Worm (Caenorhabditis elegans) whole organism, L3 larva: ENCODE measurements around the gene F53G2.13.
"Not testable (repeated sequence)": the region's sequence is repeated elsewhere in the genome, so short reads cannot be mapped to it uniquely, and the experiment has no call there.

ENCODE experiments used
- R02D3.7 ChIP-seq: fragments of 150-350 bp; optimal IDR thresholded peaks from 2 replicates; lab custom pipeline; 2014; ENCODE audit warnings: missing biosample characterization, missing genetic modification characterization
- ZK546.5 ChIP-seq: sonication (generic microtip); optimal IDR thresholded peaks from 2 replicates; lab custom pipeline; 2017; ENCODE audit warnings: missing biosample characterization, missing genetic modification characterization
- ama-1 ChIP-seq: fragments of 150-350 bp; optimal IDR thresholded peaks from 2 replicates; lab custom pipeline; 2018
- ceh-16 ChIP-seq: sonication (generic microtip); optimal IDR thresholded peaks from 2 replicates; lab custom pipeline; 2017; ENCODE audit warnings: missing biosample characterization, missing genetic modification characterization
- daf-12 ChIP-seq: fragments of 150-350 bp; optimal IDR thresholded peaks from 2 replicates; lab custom pipeline; 2014; ENCODE audit warnings: missing biosample characterization, missing genetic modification reagents, missing genetic modification characterization
- egl-27 ChIP-seq: sonication (generic microtip); optimal IDR thresholded peaks from 4 replicates; lab custom pipeline; 2017; ENCODE audit warnings: missing biosample characterization, missing genetic modification reagents, missing genetic modification characterization
- elt-1 ChIP-seq: fragments of 150-350 bp; optimal IDR thresholded peaks from 2 replicates; lab custom pipeline; 2014; ENCODE audit warnings: missing biosample characterization, missing genetic modification characterization
- elt-3 ChIP-seq, 3 experiments: fragments of 150-350 bp in 1 of 3; sonication (generic microtip) in 2 of 3; optimal IDR thresholded peaks; 2 replicates in 2 of 3; 4 replicates in 1 of 3; lab custom pipeline; 2014 to 2017; ENCODE audit warnings: missing biosample characterization in 3 of 3, missing genetic modification characterization in 3 of 3
- eor-1 ChIP-seq, 2 experiments: fragments of 150-350 bp; optimal IDR thresholded peaks; 2 replicates each; lab custom pipeline; 2014 to 2018; ENCODE audit warnings: missing biosample characterization in 2 of 2, missing genetic modification characterization in 2 of 2
- hmg-11 ChIP-seq: sonication (generic microtip); optimal IDR thresholded peaks from 2 replicates; lab custom pipeline; 2016; ENCODE audit warnings: missing genetic modification characterization, missing compliant biosample characterization
- jun-1 ChIP-seq: fragments of 150-350 bp; optimal IDR thresholded peaks from 2 replicates; lab custom pipeline; 2014; ENCODE audit warnings: missing biosample characterization, missing genetic modification reagents, missing genetic modification characterization
- lin-39 ChIP-seq: fragments of 150-350 bp; optimal IDR thresholded peaks from 2 replicates; lab custom pipeline; 2018; ENCODE audit warnings: missing biosample characterization, missing genetic modification reagents, missing genetic modification characterization
- mdl-1 ChIP-seq: fragments of 150-350 bp; optimal IDR thresholded peaks from 2 replicates; lab custom pipeline; 2014; ENCODE audit warnings: missing biosample characterization, missing genetic modification characterization
- mml-1 ChIP-seq: fragments of 150-350 bp; sonication (generic microtip); optimal IDR thresholded peaks from 3 replicates; lab custom pipeline; 2014; ENCODE audit warnings: missing biosample characterization, missing genetic modification characterization
- nfya-1 ChIP-seq: sonication (generic microtip); optimal IDR thresholded peaks from 2 replicates; lab custom pipeline; 2017; ENCODE audit warnings: missing genetic modification characterization, mild to moderate bottlenecking, missing compliant biosample characterization, antibody characterized with exemption, moderate library complexity; ENCODE audit not compliant: insufficient read depth
- nhr-12 ChIP-seq: fragments of 150-350 bp; optimal IDR thresholded peaks from 2 replicates; lab custom pipeline; 2014; ENCODE audit warnings: missing biosample characterization, missing genetic modification characterization
- nhr-237 ChIP-seq: fragments of 150-350 bp; optimal IDR thresholded peaks from 2 replicates; lab custom pipeline; 2014; ENCODE audit warnings: missing biosample characterization, missing genetic modification characterization
- nhr-25 ChIP-seq: sonication (generic microtip); optimal IDR thresholded peaks from 2 replicates; lab custom pipeline; 2017; ENCODE audit warnings: missing biosample characterization, missing genetic modification characterization
- nhr-43 ChIP-seq: sonication (generic microtip); optimal IDR thresholded peaks from 2 replicates; lab custom pipeline; 2016; ENCODE audit warnings: mild to moderate bottlenecking, missing genetic modification characterization, missing compliant biosample characterization; ENCODE audit not compliant: poor library complexity, severe bottlenecking
- nhr-76 ChIP-seq: fragments of 150-350 bp; sonication (generic microtip); optimal IDR thresholded peaks from 5 replicates; lab custom pipeline; 2014; ENCODE audit warnings: missing biosample characterization, missing genetic modification characterization
- nhr-77 ChIP-seq: fragments of 150-350 bp; optimal IDR thresholded peaks from 2 replicates; lab custom pipeline; 2014; ENCODE audit warnings: missing biosample characterization, missing genetic modification characterization
- pha-4 ChIP-seq: fragments of 150-350 bp; optimal IDR thresholded peaks from 2 replicates; lab custom pipeline; 2014; ENCODE audit warnings: missing biosample characterization, missing genetic modification reagents, missing genetic modification characterization
- pqm-1 ChIP-seq: fragments of 150-350 bp; optimal IDR thresholded peaks from 2 replicates; lab custom pipeline; 2017; ENCODE audit warnings: missing biosample characterization, missing genetic modification characterization, inconsistent platforms
- sea-2 ChIP-seq: fragments of 150-350 bp; sonication (generic microtip); optimal IDR thresholded peaks from 4 replicates; lab custom pipeline; 2014; ENCODE audit warnings: missing biosample characterization, missing genetic modification reagents, missing genetic modification characterization
- skn-1 ChIP-seq: fragments of 150-350 bp; optimal IDR thresholded peaks from 2 replicates; lab custom pipeline; 2014; ENCODE audit warnings: missing biosample characterization, missing genetic modification characterization
- tbx-2 ChIP-seq: sonication (generic microtip); optimal IDR thresholded peaks from 2 replicates; lab custom pipeline; 2016; ENCODE audit warnings: mild to moderate bottlenecking, missing genetic modification characterization, missing compliant biosample characterization
- unc-39 ChIP-seq: sonication (generic microtip); optimal IDR thresholded peaks from 4 replicates; lab custom pipeline; 2017; ENCODE audit warnings: missing biosample characterization, missing genetic modification characterization
- unc-62 ChIP-seq: fragments of 150-350 bp; sonication (generic microtip); optimal IDR thresholded peaks from 4 replicates; lab custom pipeline; 2014; ENCODE audit warnings: missing biosample characterization, missing genetic modification reagents, missing genetic modification characterization
- ztf-11 ChIP-seq: fragments of 150-350 bp; optimal IDR thresholded peaks from 2 replicates; lab custom pipeline; 2014; ENCODE audit warnings: missing biosample characterization, missing genetic modification characterization
- ztf-4 ChIP-seq: fragments of 150-350 bp; optimal IDR thresholded peaks from 2 replicates; lab custom pipeline; 2014; ENCODE audit warnings: missing biosample characterization, missing genetic modification characterization

F53G2.13 gene

DNA sequence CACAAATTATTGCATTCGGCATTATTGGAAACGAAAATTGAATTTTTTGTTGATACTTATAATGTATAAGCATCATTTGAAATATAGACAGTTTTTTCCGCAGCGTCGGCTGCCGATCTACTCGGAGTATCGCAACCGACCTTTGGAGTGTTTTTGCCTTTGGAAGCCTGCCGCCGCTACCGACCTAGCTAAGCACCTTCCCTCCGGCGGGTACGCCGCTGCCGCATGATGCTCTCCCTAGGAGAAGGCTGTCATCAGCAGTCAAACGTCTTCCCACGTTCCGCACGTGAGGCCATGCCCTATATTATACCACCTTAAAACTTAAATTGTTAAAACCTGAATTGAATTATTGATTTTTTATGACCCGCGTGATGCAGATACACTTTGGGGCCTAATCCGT is 34.9 kb downstream of the F53G2.13 start:
- TF ChIP-seq lin-39 (tag; lab: Kevin White, UChicago) (no peak), skn-1 (tag; lab: Kevin White, UChicago) (no peak)

ce11 chrII:2521960-2522359 is 38.4 kb downstream of the F53G2.13 start, which contains the start of gene bath-13:
bath-13 (minus strand) TSS chrII:2522060.
- TF ChIP-seq eor-1 (tag; optimal IDR thresholded peaks at IDR 0.05; lab: Kevin White, UChicago) (no peak), mml-1 (tag; lab: Kevin White, UChicago) (no peak), unc-62 (no peak), ztf-4 (tag; lab: Kevin White, UChicago) (no peak), elt-1 (no peak), pha-4 (tag; lab: Kevin White, UChicago) (no peak), mdl-1 (tag; lab: Kevin White, UChicago) (no peak), elt-3 (tag; optimal IDR thresholded peaks at IDR 0.05; lab: Kevin White, UChicago) (no peak), nfya-1 (tag; lab: Kevin White, UChicago) (no peak), nhr-237 (tag; lab: Kevin White, UChicago) (no peak), ZK546.5 (tag; lab: Kevin White, UChicago) (no peak), pqm-1 (tag; lab: Kevin White, UChicago) (no peak), ztf-11 (tag; lab: Kevin White, UChicago) (no peak), ama-1 (lab: Kevin White, UChicago) (no peak), egl-27 (tag; lab: Kevin White, UChicago) (no peak)

DNA sequence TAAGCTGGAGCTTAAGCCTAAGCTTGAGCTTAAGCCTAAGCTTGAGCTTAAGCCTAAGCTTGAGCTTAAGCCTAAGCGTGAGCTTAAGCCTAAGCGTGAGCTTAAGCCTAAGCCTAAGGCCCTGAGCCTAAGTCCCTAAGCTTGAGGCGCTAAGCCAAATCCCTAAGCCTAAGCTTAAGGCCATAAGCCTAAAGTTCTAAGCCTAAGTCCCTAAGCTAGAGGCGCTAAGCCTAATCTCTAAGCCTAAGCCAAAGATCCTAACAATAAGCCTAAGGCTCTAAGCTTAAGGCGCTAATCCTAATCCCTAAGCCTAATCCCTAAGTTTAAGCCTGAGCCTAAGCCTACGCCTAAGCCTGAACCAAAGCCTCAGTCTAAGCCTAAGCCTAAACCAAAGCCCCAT is 42.0 kb downstream of the F53G2.13 start:
- TF ChIP-seq nhr-25 = no peak
- no peak for TF ChIP-seq ama-1 (lab: Kevin White, UChicago)
- TF ChIP-seq sea-2 (GFP tag; lab: Kevin White, UChicago) = no peak
- TF ChIP-seq, all 47 proteins: peak for 0

- TF ChIP-seq nfya-1 (tag; lab: Kevin White, UChicago) = no peak
- TF ChIP-seq, all 47 proteins: peak for 0
These were observed 43.3 kb downstream of the F53G2.13 start for ce11 chrII:2526887-2527286.

DNA sequence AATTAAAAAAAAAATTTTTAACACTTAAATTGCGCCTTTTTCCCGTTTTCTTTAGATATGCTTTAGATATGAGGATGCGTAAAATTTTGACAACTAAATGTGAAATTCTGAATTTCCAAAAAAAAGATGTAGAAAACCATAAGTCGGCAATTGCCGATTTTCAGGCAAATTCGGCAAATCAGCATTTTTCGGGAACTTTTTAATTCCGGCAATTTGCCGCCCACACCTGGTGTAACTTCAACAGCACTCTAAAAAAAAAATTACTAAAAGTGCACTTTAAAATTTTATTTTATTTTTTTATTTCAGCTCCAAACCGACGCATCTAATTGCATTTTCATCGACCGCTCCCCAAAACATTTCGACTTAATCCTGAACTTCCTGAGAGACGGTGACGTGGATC is 46.9 kb downstream of the F53G2.13 start, which contains the start of gene K02F6.6:
Gene K02F6.6, plus strand, starts transcription at position 301 of the 400 bp plus-strand sequence.
- TF ChIP-seq ZK546.5 (tag; lab: Kevin White, UChicago) (no peak), hmg-11 (tag; lab: Kevin White, UChicago) (no peak), daf-12 (no peak), nhr-43 (tag; lab: Kevin White, UChicago) (no peak), ztf-4 (tag; lab: Kevin White, UChicago) (no peak), pha-4 (tag; lab: Kevin White, UChicago) (no peak), nhr-76 (no peak), nhr-77 (no peak), pqm-1 (tag; lab: Kevin White, UChicago) (no peak), mdl-1 (tag; lab: Kevin White, UChicago) (no peak), unc-39 (tag; lab: Kevin White, UChicago) (no peak), ceh-16 (no peak), jun-1 (no peak), R02D3.7 (tag; lab: Kevin White, UChicago) (no peak)

DNA sequence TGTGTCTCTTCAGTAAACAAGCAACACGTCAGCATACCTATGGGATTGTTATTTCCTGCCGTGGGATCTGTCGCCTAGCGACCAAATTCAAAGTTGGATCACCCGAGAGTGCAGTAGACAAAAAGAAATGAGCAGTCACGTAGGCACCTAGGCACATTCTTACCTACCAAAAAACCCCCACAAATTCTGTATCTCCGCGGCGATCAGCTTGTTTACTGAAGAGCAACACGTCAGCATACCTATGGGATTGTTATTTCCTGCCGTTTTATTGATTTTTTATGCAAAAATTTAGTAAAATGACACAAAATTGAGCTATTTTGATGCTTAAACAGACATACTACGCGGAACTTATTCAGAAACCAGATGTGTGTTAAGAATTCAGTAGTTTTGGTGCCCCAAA is 50.9 kb downstream of the F53G2.13 start, which contains the start of gene K02F6.5:
Gene K02F6.5, plus strand, starts transcription at position 301 of the 400 bp plus-strand sequence.
- TF ChIP-seq nhr-43 (tag; lab: Kevin White, UChicago); ama-1 (lab: Kevin White, UChicago); nhr-12 (tag; lab: Kevin White, UChicago): not testable (repeated sequence)
- TF ChIP-seq, all 47 proteins: peak for 0; not testable (repeated sequence) for 47

- not testable (repeated sequence) for TF ChIP-seq pqm-1, ztf-4, tbx-2 (tag; lab: Kevin White, UChicago)
These were observed 51.3 kb downstream of the F53G2.13 start, which contains the start of gene K02F6.8 for ce11 chrII:2534952-2535351. K02F6.8 (minus strand) TSS chrII:2535052.
